Fruit fly (Drosophila melanogaster) ovary, adult (tissue): ENCODE results near the gene Adsl.

ENCODE experiments used
- CG17801 ChIP-seq: fragments of 200-800 bp; optimal IDR thresholded peaks from 2 replicates; lab custom pipeline; 2019; ENCODE audit warnings: missing biosample characterization, mild to moderate bottlenecking, missing genetic modification characterization, moderate library complexity; ENCODE audit not compliant: partially characterized antibody

Adsl gene

dm6 chr3R:17054528-17054927 lies 33.6 kb upstream of the Adsl start:
- no peak for TF ChIP-seq CG17801 (GFP tag; lab: Kevin White, UChicago)

- TF ChIP-seq CG17801 (GFP tag; lab: Kevin White, UChicago): peak; percentile 23
Measured at dm6 chr3R:17053415-17054177, 32.7 kb upstream of the Adsl start, which contains the start of gene Dad. TSS of gene Dad (plus strand) at chr3R:17054007.

dm6 chr3R:17052465-17053149 lies 31.7 kb upstream of the Adsl start:
- no peak for TF ChIP-seq CG17801 (GFP tag; lab: Kevin White, UChicago)

dm6 chr3R:17048867-17049266 lies 27.9 kb upstream of the Adsl start:
- no peak for TF ChIP-seq CG17801 (GFP tag; lab: Kevin White, UChicago)

dm6 chr3R:17043570-17043923 lies 22.6 kb upstream of the Adsl start:
- TF ChIP-seq CG17801 (GFP tag; lab: Kevin White, UChicago): no peak

dm6 chr3R:17042838-17043569 lies 22.1 kb upstream of the Adsl start, which contains the start of the genes bdwf and Patr-1:
TSS of gene bdwf (minus strand) at chr3R:17043136.
TSS of gene Patr-1 (plus strand) at chr3R:17043564.
- no peak for TF ChIP-seq CG17801 (GFP tag; lab: Kevin White, UChicago)

dm6 chr3R:17039993-17040807 lies 19.3 kb upstream of the Adsl start, which contains the start of the genes CG18213 and Trm7-32:
TSS of gene CG18213 (minus strand) at chr3R:17040203.
TSS of gene Trm7-32 (plus strand) at chr3R:17040682.
- no peak for TF ChIP-seq CG17801 (GFP tag; lab: Kevin White, UChicago)

dm6 chr3R:17035945-17036344 lies 15.0 kb upstream of the Adsl start, which contains the start of gene CG4009:
TSS of gene CG4009 (minus strand) at chr3R:17036045.
- no peak for TF ChIP-seq CG17801 (GFP tag; lab: Kevin White, UChicago)

dm6 chr3R:17031502-17031901 lies 10.6 kb upstream of the Adsl start, which contains the start of gene CG31268:
TSS of gene CG31268 (plus strand) at chr3R:17031802.
- TF ChIP-seq CG17801 (GFP tag; lab: Kevin White, UChicago): no peak

dm6 chr3R:17029796-17030195 lies 8.9 kb upstream of the Adsl start:
- no peak for TF ChIP-seq CG17801 (GFP tag; lab: Kevin White, UChicago)

dm6 chr3R:17028393-17028792 lies 7.5 kb upstream of the Adsl start, which contains the start of gene CG5225:
TSS of gene CG5225 (plus strand) at chr3R:17028693.
- TF ChIP-seq CG17801 (GFP tag; lab: Kevin White, UChicago): no peak

- TF ChIP-seq CG17801 (GFP tag; lab: Kevin White, UChicago): no peak
Measured at dm6 chr3R:17018902-17019527, 1.9 kb downstream of the Adsl start.

- no peak for TF ChIP-seq CG17801 (GFP tag; lab: Kevin White, UChicago)
Measured at dm6 chr3R:17016193-17016592, 4.7 kb downstream of the Adsl start.

- no peak for TF ChIP-seq CG17801 (GFP tag; lab: Kevin White, UChicago)
Measured at dm6 chr3R:17014276-17014675, 6.6 kb downstream of the Adsl start, which contains the start of gene Pxd. TSS of gene Pxd (plus strand) at chr3R:17014576.
